Worm (Caenorhabditis elegans) whole organism, young adult: ENCODE data around the gene col-172.

Experiments
- B0261.1 ChIP-seq: sonication (generic microtip); optimal IDR thresholded peaks from 2 replicates; lab custom pipeline; 2016; ENCODE audit warnings: mild to moderate bottlenecking, missing genetic modification characterization, moderate library complexity, missing compliant biosample characterization
- C17E4.6 ChIP-seq: fragments of 200-800 bp; sonication (Bioruptor generic); IDR thresholded peaks from 2 replicates; pipeline ENCODE4 v1.3.6; 2022; ENCODE audit warnings: missing genetic modification reagents, missing genetic modification characterization, missing compliant biosample characterization
- F33H1.4 ChIP-seq: fragments of 200-800 bp; sonication (Bioruptor generic); IDR thresholded peaks from 2 replicates; pipeline ENCODE4 v1.3.6; 2022; ENCODE audit warnings: missing genetic modification reagents, missing genetic modification characterization, missing compliant biosample characterization
- F37B4.10 ChIP-seq: fragments of 200-800 bp; sonication (Bioruptor generic); IDR thresholded peaks from 2 replicates; pipeline ENCODE4 v1.3.6; 2022; ENCODE audit warnings: missing genetic modification characterization, missing compliant biosample characterization
- F57C9.4 ChIP-seq: sonication (generic microtip); optimal IDR thresholded peaks from 2 replicates; lab custom pipeline; 2017; ENCODE audit warnings: mild to moderate bottlenecking, missing genetic modification characterization, missing compliant biosample characterization
- K11D2.4 ChIP-seq: fragments of 200-800 bp; sonication (Bioruptor generic); IDR thresholded peaks from 2 replicates; pipeline ENCODE4 v1.3.6; 2022; ENCODE audit warnings: missing genetic modification reagents, missing genetic modification characterization, missing compliant biosample characterization
- Y53G8AR.9 ChIP-seq: fragments of 200-800 bp; sonication (Bioruptor generic); conservative IDR thresholded peaks from 2 replicates; pipeline ENCODE4 v1.3.6; 2022; ENCODE audit warnings: missing genetic modification reagents, missing genetic modification characterization, missing compliant biosample characterization
- Y67H2A.10 ChIP-seq: fragments of 200-800 bp; sonication (Bioruptor generic); conservative IDR thresholded peaks from 2 replicates; pipeline ENCODE4 v1.3.6; 2022; ENCODE audit warnings: missing genetic modification reagents, missing genetic modification characterization, missing compliant biosample characterization
- Y95B8A.8 ChIP-seq: fragments of 200-800 bp; sonication (Bioruptor generic); IDR thresholded peaks from 2 replicates; pipeline ENCODE4 v1.3.6; 2022; ENCODE audit warnings: missing genetic modification reagents, missing genetic modification characterization, missing compliant biosample characterization
- akir-1 ChIP-seq: fragments of 200-800 bp; sonication (Bioruptor generic); optimal IDR thresholded peaks from 2 replicates; lab custom pipeline; 2018; ENCODE audit warnings: mild to moderate bottlenecking, missing genetic modification characterization, moderate library complexity, missing compliant biosample characterization
- attf-5 ChIP-seq: fragments of 200-800 bp; sonication (Bioruptor generic); optimal IDR thresholded peaks from 2 replicates; lab custom pipeline; 2018; ENCODE audit warnings: mild to moderate bottlenecking, missing genetic modification characterization, missing compliant biosample characterization
- cebp-2 ChIP-seq: fragments of 200-800 bp; sonication (Bioruptor generic); IDR thresholded peaks from 2 replicates; pipeline ENCODE4 v1.3.6; 2022; ENCODE audit warnings: missing genetic modification characterization, missing compliant biosample characterization
- ceh-100 ChIP-seq: fragments of 200-800 bp; sonication (Bioruptor generic); IDR thresholded peaks from 2 replicates; pipeline ENCODE4 v1.3.6; 2022; ENCODE audit warnings: missing genetic modification reagents, missing genetic modification characterization, missing compliant biosample characterization
- ceh-27 ChIP-seq: fragments of 200-800 bp; sonication (Bioruptor generic); optimal IDR thresholded peaks from 2 replicates; lab custom pipeline; 2018; ENCODE audit warnings: mild to moderate bottlenecking, missing genetic modification characterization, moderate library complexity, missing compliant biosample characterization
- ceh-40 ChIP-seq: fragments of 200-800 bp; sonication (Bioruptor generic); IDR thresholded peaks from 2 replicates; pipeline ENCODE4 v1.3.6; 2022; ENCODE audit warnings: missing genetic modification characterization, missing compliant biosample characterization
- efl-1 ChIP-seq: fragments of 150-350 bp; optimal IDR thresholded peaks from 2 replicates; lab custom pipeline; 2014; ENCODE audit warnings: missing biosample characterization, missing genetic modification reagents, missing genetic modification characterization
- egl-18 ChIP-seq: fragments of 200-800 bp; sonication (Bioruptor generic); IDR thresholded peaks from 2 replicates; pipeline ENCODE4 v1.3.6; 2022; ENCODE audit warnings: missing genetic modification reagents, missing genetic modification characterization, missing compliant biosample characterization
- fkh-3 ChIP-seq: sonication (generic microtip); optimal IDR thresholded peaks from 2 replicates; lab custom pipeline; 2016; ENCODE audit warnings: mild to moderate bottlenecking, missing genetic modification characterization, missing compliant biosample characterization
- hlh-26 ChIP-seq: fragments of 200-800 bp; sonication (Bioruptor generic); conservative IDR thresholded peaks from 2 replicates; pipeline ENCODE4 v1.3.6; 2022; ENCODE audit warnings: missing genetic modification reagents, missing genetic modification characterization, missing compliant biosample characterization
- hmg-1.2 ChIP-seq: fragments of 200-800 bp; sonication (Bioruptor generic); IDR thresholded peaks from 2 replicates; pipeline ENCODE4 v1.3.6; 2022; ENCODE audit warnings: missing genetic modification reagents, missing genetic modification characterization, missing compliant biosample characterization
- hsf-1 ChIP-seq: fragments of 200-800 bp; sonication (Bioruptor generic); IDR thresholded peaks from 2 replicates; pipeline ENCODE4 v1.3.6; 2022; ENCODE audit warnings: missing genetic modification reagents, missing genetic modification characterization, missing compliant biosample characterization
- lag-1 ChIP-seq: fragments of 200-800 bp; sonication (Bioruptor generic); IDR thresholded peaks from 2 replicates; pipeline ENCODE4 v1.3.6; 2022; ENCODE audit warnings: missing genetic modification reagents, missing genetic modification characterization, missing compliant biosample characterization
- lin-35 ChIP-seq, 3 experiments: fragments of 150-350 bp in 2 of 3; sonication (generic microtip) in 1 of 3; optimal IDR thresholded peaks; 2 replicates each; lab custom pipeline; 2014 to 2018; ENCODE audit warnings: missing biosample characterization in 3 of 3, missing genetic modification characterization in 3 of 3, missing genetic modification reagents in 3 of 3
- mel-28 ChIP-seq: sonication (generic microtip); optimal IDR thresholded peaks from 2 replicates; lab custom pipeline; 2016; ENCODE audit warnings: borderline replicate concordance, mild to moderate bottlenecking, missing genetic modification characterization, missing compliant biosample characterization
- mes-4 ChIP-seq: sonication (generic microtip); optimal IDR thresholded peaks from 2 replicates; lab custom pipeline; 2016; ENCODE audit warnings: missing genotype, missing genetic modification characterization, missing compliant biosample characterization
- nfya-1 ChIP-seq: sonication (generic microtip); optimal IDR thresholded peaks from 2 replicates; lab custom pipeline; 2017; ENCODE audit warnings: antibody characterized with exemption, missing compliant biosample characterization, missing genetic modification characterization, borderline replicate concordance; ENCODE audit not compliant: insufficient read depth
- nfyb-1 ChIP-seq: fragments of 200-800 bp; sonication (Bioruptor generic); IDR thresholded peaks from 2 replicates; pipeline ENCODE4 v1.3.6; 2022; ENCODE audit warnings: missing genetic modification reagents, missing genetic modification characterization, missing compliant biosample characterization
- nhr-179 ChIP-seq: sonication (generic microtip); optimal IDR thresholded peaks from 2 replicates; lab custom pipeline; 2016; ENCODE audit warnings: mild to moderate bottlenecking, missing genetic modification characterization, missing compliant biosample characterization
- nhr-80 ChIP-seq: sonication (generic microtip); optimal IDR thresholded peaks from 2 replicates; lab custom pipeline; 2016; ENCODE audit warnings: missing genetic modification characterization, missing compliant biosample characterization
- repo-1 ChIP-seq: sonication (generic microtip); optimal IDR thresholded peaks from 2 replicates; lab custom pipeline; 2017; ENCODE audit warnings: mild to moderate bottlenecking, missing genetic modification characterization, missing compliant biosample characterization
- sea-2 ChIP-seq: fragments of 200-800 bp; sonication (Bioruptor generic); IDR thresholded peaks from 2 replicates; pipeline ENCODE4 v1.3.6; 2022; ENCODE audit warnings: missing genetic modification characterization, missing compliant biosample characterization
- snpc-3.4 ChIP-seq: sonication (generic microtip); optimal IDR thresholded peaks from 2 replicates; lab custom pipeline; 2017; ENCODE audit warnings: missing genetic modification characterization, mild to moderate bottlenecking, missing compliant biosample characterization, antibody characterized with exemption, moderate library complexity, missing genotype, missing genetic modification reagents
- tlf-1 ChIP-seq: fragments of 200-800 bp; sonication (Bioruptor generic); optimal IDR thresholded peaks from 2 replicates; lab custom pipeline; 2018; ENCODE audit warnings: mild to moderate bottlenecking, missing genetic modification characterization, missing compliant biosample characterization
- unc-62 ChIP-seq: fragments of 150-350 bp; optimal IDR thresholded peaks from 2 replicates; lab custom pipeline; 2014; ENCODE audit warnings: missing biosample characterization, missing genetic modification reagents, missing genetic modification characterization
- ztf-28 ChIP-seq: fragments of 200-800 bp; sonication (Bioruptor generic); IDR thresholded peaks from 2 replicates; pipeline ENCODE4 v1.3.6; 2022; ENCODE audit warnings: missing genetic modification reagents, missing genetic modification characterization, missing compliant biosample characterization

Gene col-172

DNA sequence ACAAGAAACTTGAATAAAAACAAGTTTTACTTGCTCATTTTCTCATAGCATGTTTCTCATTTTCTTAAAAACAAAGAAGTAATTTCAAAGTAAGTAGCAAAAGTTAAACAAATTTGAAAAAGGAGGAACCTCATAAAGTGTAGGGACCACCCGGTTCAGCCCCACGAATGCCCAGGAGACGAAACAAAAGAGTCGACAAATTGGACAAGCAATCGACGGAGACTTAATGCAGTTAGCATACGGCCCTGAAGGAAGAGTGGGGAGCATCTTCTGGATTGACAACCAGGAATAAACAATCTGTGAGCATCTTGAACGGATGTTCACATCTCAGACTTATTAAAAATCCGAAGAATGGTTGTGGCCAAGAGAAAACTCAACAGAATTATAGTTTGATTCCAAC, 19.0 kb downstream of the col-172 start:
- no peak for TF ChIP-seq efl-1 (GFP tag; lab: Kevin White, UChicago)
- no peak for TF ChIP-seq Y95B8A.8
- TF ChIP-seq fkh-3, result no peak
- no peak for TF ChIP-seq mes-4 (tag; lab: Kevin White, UChicago)
- no peak for TF ChIP-seq cebp-2
- TF ChIP-seq Y67H2A.10 (GFP tag; lab: Robert Waterston, UW), result no peak
- TF ChIP-seq hmg-1.2, result no peak
- no peak for TF ChIP-seq attf-5 (GFP tag; lab: Kevin White, UChicago)
- no peak for TF ChIP-seq hlh-26 (GFP tag; lab: Robert Waterston, UW)
- TF ChIP-seq F37B4.10 (GFP tag; lab: Robert Waterston, UW), result no peak
- no peak for TF ChIP-seq C17E4.6 (GFP tag; lab: Robert Waterston, UW)
- no peak for TF ChIP-seq mel-28
- no peak for TF ChIP-seq ceh-100 (GFP tag; lab: Robert Waterston, UW)
- TF ChIP-seq B0261.1 (tag; lab: Kevin White, UChicago), result no peak
- TF ChIP-seq F33H1.4 (GFP tag; lab: Robert Waterston, UW), result no peak
- TF ChIP-seq, all 124 proteins: peak for 0

DNA sequence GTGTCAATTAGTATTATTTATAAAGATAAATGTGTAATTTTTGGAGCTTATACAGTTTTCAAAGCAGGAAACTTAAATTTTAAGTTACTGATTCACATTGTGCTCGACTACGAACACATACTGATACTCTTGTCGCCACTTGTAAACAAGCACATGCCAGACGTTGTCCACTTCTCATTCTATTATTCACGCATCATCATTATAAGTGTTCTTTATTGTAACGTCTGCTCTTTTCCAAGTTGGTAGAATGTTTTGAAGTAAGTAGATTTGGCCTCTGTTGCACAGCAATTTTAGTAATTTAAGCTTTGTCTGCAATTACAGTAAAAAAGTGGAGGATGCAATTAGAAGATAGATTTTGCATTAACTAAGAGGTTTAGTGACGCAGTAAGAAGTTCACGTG, 20.3 kb downstream of the col-172 start:
- no peak for TF ChIP-seq efl-1 (GFP tag; lab: Kevin White, UChicago)
- TF ChIP-seq lin-35 (GFP tag; optimal IDR thresholded peaks at IDR 0.05; lab: Kevin White, UChicago), result no peak
- no peak for TF ChIP-seq hlh-26 (GFP tag; lab: Robert Waterston, UW)
- TF ChIP-seq ceh-40 (GFP tag; lab: Robert Waterston, UW), result no peak
- TF ChIP-seq nhr-179 (tag; lab: Kevin White, UChicago), result no peak

DNA sequence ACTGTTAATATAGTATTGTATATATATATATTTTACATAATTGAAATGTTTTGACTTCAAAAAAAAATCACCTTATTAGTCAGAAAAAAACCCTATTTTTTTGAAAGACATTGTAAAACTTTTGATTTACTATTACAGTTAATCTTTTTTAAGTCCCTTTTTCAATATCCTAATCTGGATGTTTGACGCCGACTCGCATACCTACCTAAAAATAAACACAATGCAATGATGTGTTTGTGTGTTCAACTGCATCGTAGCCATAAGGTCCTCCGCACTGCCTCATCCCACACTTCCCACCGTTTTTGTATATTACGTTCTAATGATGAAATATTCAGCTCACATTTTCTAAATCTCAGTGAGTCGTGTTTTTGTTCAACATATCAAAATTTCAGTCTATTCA, 20.7 kb downstream of the col-172 start, which contains the start of gene F38B6.3:
Gene F38B6.3 (plus strand): TSS at position 301 of the 400 bp plus-strand sequence.
- TF ChIP-seq nhr-80 (tag; lab: Kevin White, UChicago) (no peak), snpc-3.4 (no peak), Y67H2A.10 (GFP tag; lab: Robert Waterston, UW) (no peak), hmg-1.2 (no peak)

DNA sequence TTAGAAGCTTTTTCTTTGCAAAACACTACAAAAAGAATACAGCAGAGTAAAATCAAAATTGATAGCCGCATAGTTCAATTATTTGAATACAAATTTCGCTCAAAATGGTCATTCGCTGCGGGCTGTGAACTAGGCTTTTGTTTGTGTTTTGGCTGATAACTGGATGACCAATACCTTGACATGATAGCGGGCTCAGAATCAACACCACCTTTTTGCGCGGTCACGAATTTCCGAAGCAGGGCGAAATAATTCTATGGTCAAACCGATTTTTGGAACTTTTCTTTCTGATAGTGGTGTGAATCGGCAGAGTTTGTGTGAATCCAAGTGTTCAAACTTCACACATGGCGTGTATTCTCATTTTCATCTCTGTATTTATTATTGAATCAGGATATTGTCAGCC, 25.6 kb downstream of the col-172 start, which contains the start of the genes F38B6.7 and F38B6.2:
Gene F38B6.7 (minus strand): TSS at position 101 of the 400 bp plus-strand sequence.
Gene F38B6.2 (plus strand): TSS at position 267 of the 400 bp plus-strand sequence.
- no peak for TF ChIP-seq unc-62 (GFP tag; lab: Kevin White, UChicago)
- no peak for TF ChIP-seq F57C9.4 (tag; lab: Kevin White, UChicago)
- no peak for TF ChIP-seq tlf-1 (GFP tag; lab: Kevin White, UChicago)
- no peak for TF ChIP-seq egl-18 (GFP tag; lab: Robert Waterston, UW)
- no peak for TF ChIP-seq repo-1 (tag; lab: Kevin White, UChicago)

DNA sequence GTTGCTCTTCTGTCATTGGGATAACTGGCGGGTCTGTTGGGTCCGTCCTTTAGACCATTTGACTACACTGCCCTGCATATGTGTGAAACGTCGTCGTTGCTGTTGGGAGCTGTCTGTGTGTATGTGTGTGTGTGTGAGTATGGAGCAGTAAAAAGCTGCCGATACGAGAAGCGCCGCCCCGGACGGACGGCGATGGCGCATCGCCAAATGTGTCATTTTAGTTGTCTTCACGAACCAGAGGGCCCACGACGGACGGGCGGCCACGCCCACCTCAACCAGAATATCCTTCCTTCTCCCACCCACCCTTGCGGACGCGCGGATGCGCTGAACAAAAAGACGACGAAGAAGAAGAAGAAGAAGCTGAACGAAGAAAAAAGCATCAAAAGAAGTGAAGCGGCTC, 29.6 kb downstream of the col-172 start, which contains the start of gene acr-2:
Gene acr-2 (plus strand): TSS at position 301 of the 400 bp plus-strand sequence.
- TF ChIP-seq hmg-1.2, result no peak
- no peak for TF ChIP-seq nfyb-1 (GFP tag; lab: Robert Waterston, UW)
- no peak for TF ChIP-seq ztf-28 (GFP tag; lab: Robert Waterston, UW)
- TF ChIP-seq Y53G8AR.9, result no peak
- TF ChIP-seq nfya-1 (tag; lab: Kevin White, UChicago), result no peak
- TF ChIP-seq sea-2 (GFP tag; lab: Robert Waterston, UW), result 0 out of 2 replicates have a peak, but pooled peaks have one; percentile 30
- no peak for TF ChIP-seq ceh-27 (GFP tag; lab: Kevin White, UChicago)
- TF ChIP-seq K11D2.4 (GFP tag; lab: Robert Waterston, UW), result 0 out of 2 replicates have a peak, but pooled peaks have one; percentile 20
- no peak for TF ChIP-seq lag-1
- TF ChIP-seq hsf-1 (GFP tag; lab: Robert Waterston, UW), result 0 out of 2 replicates have a peak, but pooled peaks have one; percentile 33
- TF ChIP-seq akir-1 (GFP tag; lab: Kevin White, UChicago), result no peak
